Worm (Caenorhabditis elegans): ENCODE results near the gene famk-1.

- no peak for TF ChIP-seq jun-1 (tag; optimal IDR thresholded peaks at IDR 0.05)
- no peak for TF ChIP-seq mdl-1 (tag; optimal IDR thresholded peaks at IDR 0.05)
- TF ChIP-seq F26F4.8 (GFP tag; conservative IDR thresholded peaks at IDR 0.05): no peak
- no peak for TF ChIP-seq lin-39 (tag; optimal IDR thresholded peaks at IDR 0.05)
- TF ChIP-seq R02D3.7 (tag; optimal IDR thresholded peaks at IDR 0.05): no peak
- TF ChIP-seq egl-43 (GFP tag; IDR thresholded peaks at IDR 0.05): no peak
- TF ChIP-seq ama-1 (optimal IDR thresholded peaks at IDR 0.05): no peak
Measured at ce11 chrX:15224128-15224527, 11.1 kb upstream of the famk-1 start.
